Fruit fly (Drosophila melanogaster) whole organism, adult: ENCODE measurements around the gene Dhrs4.

ENCODE experiments used
- CG14711 ChIP-seq: fragments of 200-800 bp; sonication (Bioruptor generic); optimal IDR thresholded peaks from 2 replicates; lab custom pipeline; 2018; ENCODE audit warnings: missing biosample characterization, mild to moderate bottlenecking, missing genetic modification characterization, moderate library complexity
- bab1 ChIP-seq: fragments of 200-800 bp; sonication (Bioruptor generic); optimal IDR thresholded peaks from 3 replicates; lab custom pipeline; 2019; ENCODE audit warnings: missing biosample characterization, mild to moderate bottlenecking, missing genetic modification characterization, moderate library complexity
- cnc ChIP-seq, 2 experiments: fragments of >200 bp; optimal IDR thresholded peaks; 2 replicates each; lab custom pipeline; 2017
- kay ChIP-seq: fragments of 200-800 bp; sonication (Bioruptor generic); peaks from one replicate; lab custom pipeline; 2016; ENCODE audit warnings: missing biosample characterization, missing genetic modification characterization, borderline replicate concordance
- tj ChIP-seq: fragments of 200-800 bp; sonication (Bioruptor generic); optimal IDR thresholded peaks from 3 replicates; lab custom pipeline; 2017; ENCODE audit warnings: missing biosample characterization, mild to moderate bottlenecking, missing genetic modification characterization, moderate library complexity
- toe ChIP-seq: fragments of 200-800 bp; sonication (Bioruptor generic); optimal IDR thresholded peaks from 2 replicates; lab custom pipeline; 2016; ENCODE audit warnings: missing biosample characterization, missing genetic modification characterization

DNA sequence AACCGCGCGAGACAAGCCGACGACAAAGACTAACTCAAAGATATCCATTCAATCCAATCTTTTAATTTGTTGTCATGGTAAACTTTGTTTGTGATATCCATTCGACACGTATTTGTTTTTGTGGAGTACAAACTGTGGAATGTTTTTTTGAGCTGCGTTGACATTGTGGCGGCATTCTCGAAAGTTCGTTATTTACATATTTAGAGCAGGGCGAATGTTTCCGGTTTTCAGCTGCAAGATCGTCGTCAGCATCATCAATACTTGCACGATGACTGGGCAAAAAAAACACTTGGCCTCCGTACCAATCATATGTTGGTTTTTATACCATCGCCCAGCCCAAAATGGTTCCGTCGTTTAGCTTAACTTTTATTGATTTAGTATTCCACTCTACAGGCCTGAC, 10.9 kb downstream of the Dhrs4 start:
- TF ChIP-seq tj (GFP tag; lab: Kevin White, UChicago) (no peak), cnc (optimal IDR thresholded peaks at IDR 0.05; lab: Kevin White, UChicago) (no peak), bab1 (GFP tag; lab: Kevin White, UChicago) (no peak), toe (no peak), kay (GFP tag; lab: Kevin White, UChicago) (no peak), CG14711 (tag; lab: Kevin White, UChicago) (no peak)
